Worm (Caenorhabditis elegans) whole organism, L4/young adult: Measurements from ENCODE around the gene srx-7.

Source experiments
- W03F9.2 ChIP-seq: fragments of 150-350 bp; optimal IDR thresholded peaks from 2 replicates; lab custom pipeline; 2014; ENCODE audit warnings: missing biosample characterization, missing genetic modification characterization
- dao-5 ChIP-seq: sonication (generic microtip); optimal IDR thresholded peaks from 2 replicates; lab custom pipeline; 2016; ENCODE audit warnings: missing genotype, missing genetic modification characterization, moderate library complexity, missing compliant biosample characterization
- him-1 ChIP-seq: sonication (generic microtip); optimal IDR thresholded peaks from 2 replicates; lab custom pipeline; 2016; ENCODE audit warnings: missing genotype, missing genetic modification reagents, missing genetic modification characterization, missing compliant biosample characterization

DNA sequence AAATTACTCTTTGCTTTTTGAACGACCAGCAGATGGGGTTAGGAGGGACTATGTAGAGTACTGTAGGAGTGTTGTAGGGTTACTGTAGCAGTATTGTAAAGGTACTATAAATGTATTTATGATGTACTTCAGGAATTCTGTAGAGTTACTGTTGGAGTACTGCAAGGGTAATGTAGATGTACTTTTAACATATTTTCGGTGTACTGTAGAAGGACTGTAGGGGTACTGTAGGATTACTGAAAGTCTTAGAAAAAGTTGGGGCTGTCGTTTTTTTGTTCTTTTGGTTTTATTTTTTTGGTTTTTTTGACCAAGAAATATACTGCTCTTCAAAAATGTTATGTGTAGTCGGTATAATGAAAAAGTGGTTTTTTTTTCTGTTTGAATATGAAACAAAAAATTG, 38.6 kb downstream of the srx-7 start:
- TF ChIP-seq him-1 (no peak), W03F9.2 (tag; lab: Kevin White, UChicago) (no peak), dao-5 (tag; lab: Kevin White, UChicago) (no peak)
